Worm (Caenorhabditis elegans) whole organism, early embryonic: ENCODE measurements around the gene T16G1.13.

Experiments
- B0310.2 ChIP-seq: sonication (generic microtip); optimal IDR thresholded peaks from 2 replicates; lab custom pipeline; 2016; ENCODE audit warnings: mild to moderate bottlenecking, missing genetic modification characterization, missing compliant biosample characterization
- aly-1 ChIP-seq: sonication (generic microtip); optimal IDR thresholded peaks from 2 replicates; lab custom pipeline; 2016; ENCODE audit warnings: missing genetic modification characterization, missing compliant biosample characterization
- ama-1 ChIP-seq: fragments of 150-350 bp; optimal IDR thresholded peaks from 2 replicates; lab custom pipeline; 2014
- ceh-13 ChIP-seq: fragments of 200-800 bp; sonication (Bioruptor generic); optimal IDR thresholded peaks from 2 replicates; lab custom pipeline; 2018; ENCODE audit warnings: mild to moderate bottlenecking, missing genetic modification characterization, missing compliant biosample characterization
- hnd-1 ChIP-seq: sonication (generic microtip); optimal IDR thresholded peaks from 2 replicates; lab custom pipeline; 2016; ENCODE audit warnings: missing genetic modification characterization, missing compliant biosample characterization
- tbx-37 ChIP-seq: fragments of 200-800 bp; sonication (Bioruptor generic); conservative IDR thresholded peaks from 2 replicates; pipeline ENCODE4 v1.3.6; 2022; ENCODE audit warnings: missing genetic modification reagents, missing genetic modification characterization, missing compliant biosample characterization

ce11 chrV:12987061-12987460 lies 37.4 kb downstream of the T16G1.13 start, which contains the start of gene shw-3:
- TF ChIP-seq ama-1 (no peak), tbx-37 (GFP tag; lab: Robert Waterston, UW) (no peak), ceh-13 (GFP tag; lab: Kevin White, UChicago) (no peak), hnd-1 (tag; lab: Kevin White, UChicago) (no peak), aly-1 (tag; lab: Kevin White, UChicago) (no peak), B0310.2 (tag; lab: Kevin White, UChicago) (no peak)
